Worm (Caenorhabditis elegans) whole organism, L4/young adult: ENCODE results near the gene bus-18.

Experiments
- W03F9.2 ChIP-seq: fragments of 150-350 bp; optimal IDR thresholded peaks from 2 replicates; lab custom pipeline; 2014; ENCODE audit warnings: missing biosample characterization, missing genetic modification characterization
- dao-5 ChIP-seq: sonication (generic microtip); optimal IDR thresholded peaks from 2 replicates; lab custom pipeline; 2016; ENCODE audit warnings: missing genotype, missing genetic modification characterization, moderate library complexity, missing compliant biosample characterization
- him-1 ChIP-seq: sonication (generic microtip); optimal IDR thresholded peaks from 2 replicates; lab custom pipeline; 2016; ENCODE audit warnings: missing genotype, missing genetic modification reagents, missing genetic modification characterization, missing compliant biosample characterization

ce11 chrV:11773420-11773819 is at the start of gene bus-18:
- TF ChIP-seq him-1 (tag; lab: Kevin White, UChicago) (no peak), dao-5 (tag; lab: Kevin White, UChicago) (no peak), W03F9.2 (tag; lab: Kevin White, UChicago) (no peak)
